Worm (Caenorhabditis elegans) whole organism, midembryonic: ENCODE measurements around the gene C33C12.1.

ENCODE experiments used
- T22C8.4 ChIP-seq: fragments of 200-800 bp; sonication (Bioruptor generic); IDR thresholded peaks from 2 replicates; pipeline ENCODE4 v1.3.6; 2022; ENCODE audit warnings: missing genetic modification characterization, missing compliant biosample characterization
- cog-1 ChIP-seq: sonication (generic microtip); optimal IDR thresholded peaks from 2 replicates; lab custom pipeline; 2016; ENCODE audit warnings: missing genetic modification characterization, missing compliant biosample characterization
- flt-1 ChIP-seq: fragments of 200-800 bp; sonication (Bioruptor generic); IDR thresholded peaks from 2 replicates; pipeline ENCODE4 v1.3.6; 2022; ENCODE audit warnings: missing genetic modification characterization, missing compliant biosample characterization
- klf-2 ChIP-seq: fragments of 200-800 bp; sonication (Bioruptor generic); conservative IDR thresholded peaks from 2 replicates; pipeline ENCODE4 v1.3.6; 2022; ENCODE audit warnings: missing genetic modification reagents, missing genetic modification characterization, missing compliant biosample characterization
- med-1 ChIP-seq: sonication (generic microtip); optimal IDR thresholded peaks from 2 replicates; lab custom pipeline; 2017; ENCODE audit warnings: missing genetic modification characterization, mild to moderate bottlenecking, missing compliant biosample characterization, antibody characterized with exemption, missing genetic modification reagents; ENCODE audit not compliant: insufficient read depth
- ref-1 ChIP-seq: fragments of 200-800 bp; sonication (Bioruptor generic); conservative IDR thresholded peaks from 2 replicates; pipeline ENCODE4 v1.3.6; 2022; ENCODE audit warnings: missing genetic modification reagents, missing genetic modification characterization, missing compliant biosample characterization
- tab-1 ChIP-seq: fragments of 200-800 bp; sonication (Bioruptor generic); IDR thresholded peaks from 2 replicates; pipeline ENCODE4 v1.3.6; 2022; ENCODE audit warnings: missing genetic modification characterization, missing compliant biosample characterization
- ztf-23 ChIP-seq: fragments of 200-800 bp; sonication (Bioruptor generic); IDR thresholded peaks from 2 replicates; pipeline ENCODE4 v1.3.6; 2022; ENCODE audit warnings: missing genetic modification reagents, missing genetic modification characterization, missing compliant biosample characterization
- ztf-29 ChIP-seq: fragments of 200-800 bp; sonication (Bioruptor generic); IDR thresholded peaks from 2 replicates; pipeline ENCODE4 v1.3.6; 2022; ENCODE audit warnings: missing genetic modification reagents, missing genetic modification characterization, missing compliant biosample characterization

The C33C12.1 gene

ce11 chrII:2202147-2202546, 4.1 kb downstream of the C33C12.1 start:
- TF ChIP-seq tab-1 (GFP tag; lab: Robert Waterston, UW) (no peak), cog-1 (tag; lab: Kevin White, UChicago) (no peak), ref-1 (no peak), klf-2 (GFP tag; lab: Robert Waterston, UW) (no peak), ztf-23 (GFP tag; lab: Robert Waterston, UW) (no peak)

ce11 chrII:2204077-2204476, 6.0 kb downstream of the C33C12.1 start, which contains the start of gene Y59C2A.2:
Y59C2A.2 (minus strand) TSS chrII:2204137.
- no peak for TF ChIP-seq ref-1

ce11 chrII:2206064-2206722, 8.2 kb downstream of the C33C12.1 start:
- TF ChIP-seq cog-1 (tag; lab: Kevin White, UChicago) (no peak), med-1 (GFP tag; lab: Kevin White, UChicago) (no peak), T22C8.4 (GFP tag; lab: Robert Waterston, UW) (no peak), flt-1 (GFP tag; lab: Robert Waterston, UW) (no peak), klf-2 (GFP tag; lab: Robert Waterston, UW) (no peak), ztf-29 (GFP tag; lab: Robert Waterston, UW) (no peak), ztf-23 (GFP tag; lab: Robert Waterston, UW) (no peak), ref-1 (no peak), tab-1 (GFP tag; lab: Robert Waterston, UW) (no peak)

- TF ChIP-seq ref-1 (no peak), T22C8.4 (GFP tag; lab: Robert Waterston, UW) (no peak), flt-1 (GFP tag; lab: Robert Waterston, UW) (no peak), med-1 (GFP tag; lab: Kevin White, UChicago) (no peak), tab-1 (GFP tag; lab: Robert Waterston, UW) (no peak), cog-1 (tag; lab: Kevin White, UChicago) (no peak), klf-2 (GFP tag; lab: Robert Waterston, UW) (no peak), ztf-23 (GFP tag; lab: Robert Waterston, UW) (no peak), ztf-29 (GFP tag; lab: Robert Waterston, UW) (no peak)
Measured at ce11 chrII:2207812-2208211, 9.8 kb downstream of the C33C12.1 start, which contains the start of gene Y59C2A.1. Y59C2A.1 (plus strand) TSS chrII:2208112.

ce11 chrII:2215512-2215911, 17.5 kb downstream of the C33C12.1 start:
- no peak for TF ChIP-seq klf-2 (GFP tag; lab: Robert Waterston, UW)
- no peak for TF ChIP-seq ztf-23 (GFP tag; lab: Robert Waterston, UW)
- no peak for TF ChIP-seq med-1 (GFP tag; lab: Kevin White, UChicago)
- no peak for TF ChIP-seq flt-1 (GFP tag; lab: Robert Waterston, UW)
- TF ChIP-seq T22C8.4 (GFP tag; lab: Robert Waterston, UW), result no peak
- TF ChIP-seq tab-1 (GFP tag; lab: Robert Waterston, UW), result no peak
- no peak for TF ChIP-seq ref-1
- TF ChIP-seq ztf-29 (GFP tag; lab: Robert Waterston, UW), result no peak
- TF ChIP-seq cog-1 (tag; lab: Kevin White, UChicago), result no peak

ce11 chrII:2216940-2217664, 19.1 kb downstream of the C33C12.1 start:
- no peak for TF ChIP-seq klf-2 (GFP tag; lab: Robert Waterston, UW)

- TF ChIP-seq ztf-29 (GFP tag; lab: Robert Waterston, UW) (peak; percentile 73), cog-1 (tag; lab: Kevin White, UChicago) (peak; percentile 0), ref-1 (no peak), med-1 (GFP tag; lab: Kevin White, UChicago) (no peak), flt-1 (GFP tag; lab: Robert Waterston, UW) (no peak), ztf-23 (GFP tag; lab: Robert Waterston, UW) (peak; percentile 70; the same call in 1 of the 2 replicates), klf-2 (GFP tag; lab: Robert Waterston, UW) (no peak), T22C8.4 (GFP tag; lab: Robert Waterston, UW) (peak; percentile 49; the same call in 1 of the 2 replicates), tab-1 (GFP tag; lab: Robert Waterston, UW) (no peak)
Measured at ce11 chrII:2219880-2220279, 21.8 kb downstream of the C33C12.1 start, which contains the start of gene Y59C2A.3. Y59C2A.3 (minus strand) TSS chrII:2219921.

ce11 chrII:2221196-2221896, 23.3 kb downstream of the C33C12.1 start:
- TF ChIP-seq tab-1 (GFP tag; lab: Robert Waterston, UW) (no peak), cog-1 (tag; lab: Kevin White, UChicago) (no peak), med-1 (GFP tag; lab: Kevin White, UChicago) (no peak), ztf-23 (GFP tag; lab: Robert Waterston, UW) (no peak), T22C8.4 (GFP tag; lab: Robert Waterston, UW) (no peak), flt-1 (GFP tag; lab: Robert Waterston, UW) (no peak)

ce11 chrII:2223467-2223866, 25.4 kb downstream of the C33C12.1 start, which contains the start of gene cbs-2:
cbs-2 (minus strand) TSS chrII:2223567.
- no peak for TF ChIP-seq ztf-29 (GFP tag; lab: Robert Waterston, UW)
- no peak for TF ChIP-seq tab-1 (GFP tag; lab: Robert Waterston, UW)
- no peak for TF ChIP-seq med-1 (GFP tag; lab: Kevin White, UChicago)
- no peak for TF ChIP-seq flt-1 (GFP tag; lab: Robert Waterston, UW)
- TF ChIP-seq klf-2 (GFP tag; lab: Robert Waterston, UW), result no peak
- TF ChIP-seq ref-1, result no peak
- no peak for TF ChIP-seq T22C8.4 (GFP tag; lab: Robert Waterston, UW)
- TF ChIP-seq ztf-23 (GFP tag; lab: Robert Waterston, UW), result no peak
- TF ChIP-seq cog-1 (tag; lab: Kevin White, UChicago), result no peak
